Fruit fly (Drosophila melanogaster) whole organism, wandering third instar larva: Measurements from ENCODE around the gene dmrt11E.

Experiments
- Abd-B ChIP-seq: fragments of >200 bp; optimal IDR thresholded peaks from 2 replicates; lab custom pipeline; 2017; ENCODE audit warnings: missing biosample characterization, missing genetic modification characterization
- CG9705 ChIP-seq: fragments of 200-800 bp; sonication (Bioruptor generic); optimal IDR thresholded peaks from 2 replicates; lab custom pipeline; 2018; ENCODE audit warnings: missing biosample characterization, mild to moderate bottlenecking, missing genetic modification characterization
- CrebA ChIP-seq: fragments of 200-800 bp; sonication (Bioruptor generic); optimal IDR thresholded peaks from 2 replicates; lab custom pipeline; 2016; ENCODE audit warnings: missing biosample characterization, mild to moderate bottlenecking, missing genetic modification characterization, borderline replicate concordance
- Dfd ChIP-seq: fragments of >200 bp; optimal IDR thresholded peaks from 2 replicates; lab custom pipeline; 2017; ENCODE audit warnings: missing biosample characterization, missing genetic modification characterization
- Dif ChIP-seq: fragments of 200-275, 200-300 bp; sonication (Bioruptor generic); optimal IDR thresholded peaks from 2 replicates; lab custom pipeline; 2018; ENCODE audit warnings: missing biosample characterization, missing genetic modification characterization; ENCODE audit not compliant: partially characterized antibody
- GATAd ChIP-seq: sonication (Bioruptor generic); optimal IDR thresholded peaks from 2 replicates; lab custom pipeline; 2016; ENCODE audit warnings: missing biosample characterization, missing genetic modification characterization
- HLH106 ChIP-seq: fragments of 200-800 bp; optimal IDR thresholded peaks from 3 replicates; lab custom pipeline; 2019; ENCODE audit warnings: missing biosample characterization, mild to moderate bottlenecking, missing genetic modification characterization, moderate library complexity
- Hnf4 ChIP-seq: fragments of 200-800 bp; sonication (Bioruptor generic); optimal IDR thresholded peaks from 2 replicates; lab custom pipeline; 2016; ENCODE audit warnings: missing biosample characterization, mild to moderate bottlenecking, missing genetic modification characterization
- Hr78 ChIP-seq: fragments of >200 bp; optimal IDR thresholded peaks from 2 replicates; lab custom pipeline; 2017; ENCODE audit warnings: missing biosample characterization, missing genetic modification characterization
- Hr83 ChIP-seq: fragments of 200-300 bp; sonication (Bioruptor generic); optimal IDR thresholded peaks from 2 replicates; lab custom pipeline; 2016; ENCODE audit warnings: missing biosample characterization, mild to moderate bottlenecking, missing genetic modification characterization, moderate library complexity; ENCODE audit not compliant: poor library complexity, severe bottlenecking
- Jra ChIP-seq: sonication (Bioruptor generic); optimal IDR thresholded peaks from 2 replicates; lab custom pipeline; 2016; ENCODE audit warnings: missing biosample characterization, missing genetic modification characterization
- N ChIP-seq: fragments of >200 bp; optimal IDR thresholded peaks from 2 replicates; lab custom pipeline; 2018; ENCODE audit warnings: missing biosample characterization, missing external identifiers, missing genetic modification characterization
- OdsH ChIP-seq: fragments of 200-800 bp; sonication (Bioruptor generic); optimal IDR thresholded peaks from 2 replicates; lab custom pipeline; 2016; ENCODE audit warnings: missing biosample characterization, mild to moderate bottlenecking, missing genetic modification characterization
- Vsx2 ChIP-seq: fragments of 200-300, 225-300 bp; sonication (Bioruptor generic); optimal IDR thresholded peaks from 2 replicates; lab custom pipeline; 2018; ENCODE audit warnings: missing biosample characterization, missing genetic modification characterization; ENCODE audit not compliant: partially characterized antibody
- br ChIP-seq: fragments of 200-800 bp; sonication (Bioruptor generic); optimal IDR thresholded peaks from 2 replicates; lab custom pipeline; 2016; ENCODE audit warnings: missing biosample characterization, missing genetic modification characterization
- brk ChIP-seq: fragments of 200-800 bp; sonication (Bioruptor generic); optimal IDR thresholded peaks from 2 replicates; lab custom pipeline; 2016; ENCODE audit warnings: missing biosample characterization, mild to moderate bottlenecking, missing genetic modification characterization
- dl ChIP-seq, 2 experiments: fragments of 175-275, 200-275 bp in 1 of 2; fragments of 200-275 bp in 1 of 2; sonication (Bioruptor generic); optimal IDR thresholded peaks; lab custom pipeline; 2018; ENCODE audit warnings: mild to moderate bottlenecking in 2 of 2, missing biosample characterization in 2 of 2, missing genetic modification characterization in 2 of 2, moderate library complexity in 2 of 2; ENCODE audit not compliant: partially characterized antibody in 2 of 2, insufficient read depth in 1 of 2
- dmrt93B ChIP-seq: fragments of 200-800 bp; sonication (Bioruptor generic); optimal IDR thresholded peaks from 2 replicates; lab custom pipeline; 2018; ENCODE audit warnings: missing biosample characterization, mild to moderate bottlenecking, missing genetic modification characterization
- dsf ChIP-seq: sonication (Bioruptor generic); optimal IDR thresholded peaks from 2 replicates; lab custom pipeline; 2016; ENCODE audit warnings: missing biosample characterization, missing genetic modification characterization, borderline replicate concordance
- ey ChIP-seq: fragments of 200-800 bp; sonication (Bioruptor generic); optimal IDR thresholded peaks from 2 replicates; lab custom pipeline; 2016; ENCODE audit warnings: missing biosample characterization, missing genetic modification characterization
- foxo ChIP-seq, 2 experiments: fragments of 200-800 bp; sonication (Bioruptor generic); optimal IDR thresholded peaks; 2 replicates in 1 of 2; 3 replicates in 1 of 2; lab custom pipeline; 2016 to 2017; ENCODE audit warnings: missing biosample characterization in 2 of 2, missing genetic modification characterization in 2 of 2
- fru ChIP-seq: fragments of 200-800 bp; sonication (Bioruptor generic); optimal IDR thresholded peaks from 3 replicates; lab custom pipeline; 2016; ENCODE audit warnings: missing biosample characterization, mild to moderate bottlenecking, missing genetic modification characterization
- h ChIP-seq: fragments of 200-800 bp; sonication (Bioruptor generic); optimal IDR thresholded peaks from 3 replicates; lab custom pipeline; 2016; ENCODE audit warnings: missing biosample characterization, mild to moderate bottlenecking, missing genetic modification characterization
- pan ChIP-seq: fragments of >200 bp; optimal IDR thresholded peaks from 2 replicates; lab custom pipeline; 2017
- psq ChIP-seq: fragments of 200-800 bp; sonication (Bioruptor generic); optimal IDR thresholded peaks from 3 replicates; lab custom pipeline; 2017; ENCODE audit warnings: missing biosample characterization, mild to moderate bottlenecking, missing genetic modification characterization, moderate library complexity
- rgr ChIP-seq: fragments of 200-800 bp; sonication (Bioruptor generic); optimal IDR thresholded peaks from 3 replicates; lab custom pipeline; 2016; ENCODE audit warnings: missing biosample characterization, mild to moderate bottlenecking, missing genetic modification characterization
- sv ChIP-seq: fragments of 200-800 bp; sonication (Bioruptor generic); optimal IDR thresholded peaks from 3 replicates; lab custom pipeline; 2016; ENCODE audit warnings: missing biosample characterization, missing genetic modification characterization
- tai ChIP-seq: sonication (Bioruptor generic); optimal IDR thresholded peaks from 2 replicates; lab custom pipeline; 2016; ENCODE audit warnings: missing biosample characterization, missing genetic modification characterization
- usp ChIP-seq: fragments of >200 bp; optimal IDR thresholded peaks from 2 replicates; lab custom pipeline; 2017; ENCODE audit warnings: missing biosample characterization, missing genetic modification characterization
- woc ChIP-seq: sonication (Bioruptor generic); optimal IDR thresholded peaks from 2 replicates; lab custom pipeline; 2016; ENCODE audit warnings: missing biosample characterization, mild to moderate bottlenecking, missing genetic modification characterization

The dmrt11E gene

dm6 chrX:13390465-13391173 lies 22.6 kb downstream of the dmrt11E start (continued):
- TF ChIP-seq HLH106 (tag; lab: Kevin White, UChicago) (peak; percentile 84), Hr78 (no peak), tai (no peak), dl (GFP tag; optimal IDR thresholded peaks at IDR 0.05; lab: Kevin White, UChicago; ENCODE audit: insufficient read depth in 1 of 2, partially characterized antibody in 2 of 2) (no peak)

- TF ChIP-seq Vsx2 (GFP tag; lab: Kevin White, UChicago) (no peak), Jra (GFP tag; lab: Kevin White, UChicago) (no peak), psq (GFP tag; lab: Kevin White, UChicago) (no peak), OdsH (GFP tag; lab: Kevin White, UChicago) (no peak), Dif (GFP tag; lab: Kevin White, UChicago) (no peak), HLH106 (tag; lab: Kevin White, UChicago) (no peak), Hr83 (GFP tag; lab: Kevin White, UChicago) (no peak), Hnf4 (GFP tag; lab: Kevin White, UChicago) (no peak), foxo (GFP tag; optimal IDR thresholded peaks at IDR 0.05; lab: Kevin White, UChicago) (no peak), ey (no peak), fru (GFP tag; lab: Kevin White, UChicago) (no peak)
Observed at dm6 chrX:13391174-13392040, 23.4 kb downstream of the dmrt11E start.

dm6 chrX:13392041-13392353 lies 24.0 kb downstream of the dmrt11E start:
- TF ChIP-seq CG9705: no peak
- TF ChIP-seq GATAd: no peak
- no peak for TF ChIP-seq Jra (GFP tag; lab: Kevin White, UChicago)
- no peak for TF ChIP-seq Hr83 (GFP tag; lab: Kevin White, UChicago)
- no peak for TF ChIP-seq dsf (GFP tag; lab: Kevin White, UChicago)
- TF ChIP-seq N (GFP tag; lab: Kevin White, UChicago): no peak
- no peak for TF ChIP-seq psq (GFP tag; lab: Kevin White, UChicago)
- TF ChIP-seq h (GFP tag; lab: Kevin White, UChicago): no peak
- TF ChIP-seq Dfd (GFP tag; lab: Kevin White, UChicago): no peak
- no peak for TF ChIP-seq br
- no peak for TF ChIP-seq tai
- TF ChIP-seq pan (lab: Kevin White, UChicago): no peak
- no peak for TF ChIP-seq Hr78
- TF ChIP-seq woc (GFP tag; lab: Kevin White, UChicago): no peak
- TF ChIP-seq Vsx2 (GFP tag; lab: Kevin White, UChicago): no peak
- TF ChIP-seq Abd-B: no peak
- no peak for TF ChIP-seq sv (GFP tag; lab: Kevin White, UChicago)
- no peak for TF ChIP-seq brk (GFP tag; lab: Kevin White, UChicago)

- TF ChIP-seq h (GFP tag; lab: Kevin White, UChicago) (no peak), CrebA (GFP tag; lab: Kevin White, UChicago) (no peak), OdsH (GFP tag; lab: Kevin White, UChicago) (no peak), CG9705 (no peak), br (no peak), usp (GFP tag; lab: Kevin White, UChicago) (no peak), rgr (GFP tag; lab: Kevin White, UChicago) (no peak), N (GFP tag; lab: Kevin White, UChicago) (no peak), Dif (GFP tag; lab: Kevin White, UChicago) (no peak), woc (GFP tag; lab: Kevin White, UChicago) (no peak), tai (no peak), fru (GFP tag; lab: Kevin White, UChicago) (no peak), dmrt93B (GFP tag; lab: Kevin White, UChicago) (no peak)
Observed at dm6 chrX:13392764-13393163, 24.8 kb downstream of the dmrt11E start.
